Fruit fly (Drosophila melanogaster) Kc167 (cell line): ENCODE results near the gene CalpB.

Experiments
- Myc ChIP-seq: fragments of >200 bp; optimal IDR thresholded peaks from 2 replicates; lab custom pipeline; 2017; ENCODE audit warnings: missing external identifiers
- h ChIP-seq: fragments of >200 bp; optimal IDR thresholded peaks from 3 replicates; lab custom pipeline; 2018; ENCODE audit warnings: missing external identifiers
- psq ChIP-seq: fragments of >200 bp; optimal IDR thresholded peaks from 2 replicates; lab custom pipeline; 2017; ENCODE audit warnings: missing external identifiers
- ttk ChIP-seq: sonication (Bioruptor generic); optimal IDR thresholded peaks from 2 replicates; lab custom pipeline; 2017; ENCODE audit warnings: missing external identifiers

DNA sequence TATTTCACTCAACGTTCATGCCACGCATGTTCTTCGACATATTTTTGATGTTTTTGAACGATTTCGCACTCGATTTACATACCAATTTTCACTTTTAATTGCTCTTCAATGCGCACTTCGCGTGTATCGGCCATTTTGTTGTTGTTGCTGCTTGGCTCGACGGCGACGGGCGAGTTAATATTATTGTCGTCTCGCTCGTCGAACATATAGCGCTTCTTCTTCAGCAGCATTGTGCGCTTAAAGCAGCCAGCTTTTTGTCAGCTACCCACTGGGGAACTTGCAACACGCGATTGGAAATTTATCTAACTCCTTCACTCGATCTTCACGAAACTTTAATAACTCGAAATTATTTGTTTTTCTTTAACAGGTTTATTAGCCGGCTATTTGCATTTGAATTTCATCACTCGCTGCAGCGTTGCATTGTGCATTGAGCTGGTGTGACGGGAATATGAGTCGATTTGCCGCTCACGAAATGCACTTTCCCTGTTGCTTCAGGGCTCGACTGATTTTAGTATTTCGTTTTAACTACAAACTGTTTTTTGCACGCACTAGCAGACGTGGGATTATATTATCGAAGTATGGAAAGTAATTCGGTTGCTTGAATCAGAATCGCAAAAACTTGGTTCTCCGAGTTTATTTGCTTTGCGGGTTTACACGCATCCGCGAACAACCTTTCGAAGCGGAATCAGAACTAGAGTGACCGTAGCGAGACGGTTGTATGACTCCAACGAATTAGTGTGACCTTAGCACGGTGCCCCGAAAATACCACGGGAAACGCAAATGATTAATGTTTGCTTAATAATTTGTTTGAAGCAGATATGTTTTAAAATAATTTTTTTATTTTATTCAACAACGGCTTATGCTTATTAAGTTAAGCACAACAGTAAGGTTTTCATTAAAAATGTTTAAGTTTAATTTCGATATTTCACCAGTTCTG is 33.7 kb upstream of the CalpB start, which contains the start of gene RasGAP1:
- TF ChIP-seq h (lab: Kevin White, UChicago) (no peak), psq (lab: Kevin White, UChicago) (peak; percentile 30), ttk (lab: Kevin White, UChicago) (no peak), Myc (lab: Kevin White, UChicago) (no peak)
